Worm (Caenorhabditis elegans) whole organism, early embryonic: ENCODE data around the gene ifas-1.

Experiments used
- ama-1 ChIP-seq: fragments of 150-350 bp; optimal IDR thresholded peaks from 2 replicates; lab custom pipeline; 2014
- flt-1 ChIP-seq: fragments of 200-800 bp; sonication (Bioruptor generic); IDR thresholded peaks from 2 replicates; pipeline ENCODE4 v1.3.6; 2022; ENCODE audit warnings: missing genetic modification characterization, missing compliant biosample characterization
- sea-1 ChIP-seq: fragments of 200-800 bp; sonication (Bioruptor generic); conservative IDR thresholded peaks from 2 replicates; pipeline ENCODE4 v1.3.6; 2022; ENCODE audit warnings: missing genetic modification characterization, missing compliant biosample characterization

- no peak for TF ChIP-seq sea-1
- no peak for TF ChIP-seq ama-1 (lab: Kevin White, UChicago)
- no peak for TF ChIP-seq flt-1 (GFP tag; lab: Robert Waterston, UW)
Observed at ce11 chrII:3736893-3737375, 48.4 kb upstream of the ifas-1 start, which contains the start of gene F12E12.6.
